Fruit fly (Drosophila melanogaster): ENCODE measurements around the gene PTPMT1.

PTPMT1 gene

DNA sequence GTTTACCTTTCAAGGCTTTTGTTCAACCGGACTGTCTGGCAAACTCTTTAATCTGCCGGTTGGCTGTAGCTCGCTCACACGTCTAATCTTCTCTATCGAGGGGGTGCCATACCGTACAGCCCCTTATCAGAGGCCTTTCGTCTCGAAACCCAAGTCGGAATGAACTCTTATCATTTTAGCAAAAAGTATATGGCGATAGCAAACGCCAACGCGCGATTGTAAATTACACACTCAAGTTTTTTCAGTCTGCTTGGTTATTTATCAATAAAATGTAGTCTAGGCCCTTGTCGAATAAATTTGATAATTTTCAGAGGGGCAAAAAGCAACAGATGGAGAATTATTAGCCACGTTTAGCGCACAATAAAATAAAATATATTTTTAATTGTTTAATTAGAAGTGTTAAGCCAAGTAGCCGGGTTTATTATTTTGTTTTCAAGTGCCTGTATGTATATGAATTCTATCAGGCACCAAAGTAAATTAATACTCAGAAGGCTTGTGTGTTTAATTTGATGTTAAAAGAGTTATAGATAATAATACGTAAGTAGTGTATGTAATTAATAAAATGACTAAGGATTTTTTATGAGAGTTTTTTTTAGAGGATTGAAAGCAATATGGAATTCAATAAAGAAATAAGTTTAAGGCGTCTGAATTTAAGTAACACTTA, 33.2 kb upstream of the PTPMT1 start (continued):
- TF ChIP-seq CG8388 (GFP tag; optimal IDR thresholded peaks at IDR 0.05) (no peak), CG8281 (tag; optimal IDR thresholded peaks at IDR 0.05) (no peak), HmgZ (tag; optimal IDR thresholded peaks at IDR 0.05) (peak; percentile 2), CG1024 (GFP tag; IDR thresholded peaks at IDR 0.05) (no peak), CG10543 (GFP tag; optimal IDR thresholded peaks at IDR 0.05) (peak; percentile 43), CG34376 (GFP tag; optimal IDR thresholded peaks at IDR 0.05) (peak; percentile 85), seq (GFP tag; IDR thresholded peaks at IDR 0.05) (no peak), sd (tag; optimal IDR thresholded peaks at IDR 0.05) (peak; percentile 74), row (GFP tag; IDR thresholded peaks at IDR 0.05) (0 out of 3 replicates have a peak, but pooled peaks have one; percentile 16), Vsx1 (GFP tag; optimal IDR thresholded peaks at IDR 0.05) (peak; percentile 30), CG15479 (GFP tag; optimal IDR thresholded peaks at IDR 0.05) (peak; percentile 28), sug (tag; optimal IDR thresholded peaks at IDR 0.05) (peak; percentile 97), exex (tag; optimal IDR thresholded peaks at IDR 0.05) (peak; percentile 99)

DNA sequence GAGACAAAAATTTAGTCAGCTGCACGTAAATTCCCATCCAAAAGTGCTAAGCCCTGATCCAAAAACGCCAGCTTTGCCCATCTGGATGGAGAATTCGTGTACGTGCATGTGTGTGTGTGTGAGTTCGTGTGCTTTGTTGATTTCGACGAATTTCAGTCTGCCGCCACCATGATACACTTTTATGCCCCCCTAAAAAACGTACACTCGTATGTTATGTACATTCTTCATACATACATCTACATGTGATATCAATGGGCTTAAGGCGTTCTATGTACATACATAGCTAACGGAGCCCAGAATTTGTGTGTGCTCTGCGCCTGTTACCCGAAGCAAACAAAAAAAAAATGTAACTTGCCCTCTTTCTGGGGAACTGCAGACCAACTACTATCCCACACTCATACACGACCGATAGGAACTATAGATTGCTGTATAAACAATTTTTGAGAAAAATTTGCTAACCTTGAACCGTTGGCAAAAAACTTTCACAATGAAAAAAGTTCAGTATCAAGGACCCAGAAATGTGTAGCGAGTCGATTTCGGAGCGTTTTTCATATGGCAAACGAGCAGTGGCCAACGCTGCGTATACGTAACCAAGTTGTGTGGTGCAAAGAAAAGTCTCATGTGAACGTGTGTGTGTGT, 32.3 kb upstream of the PTPMT1 start:
- TF ChIP-seq Adf1 (GFP tag; IDR thresholded peaks at IDR 0.05) (peak; percentile 17; the same call in 1 of the 2 replicates), CG17612 (GFP tag; IDR thresholded peaks at IDR 0.05) (0 out of 2 replicates have a peak, but pooled peaks have one; percentile 7), CG5180 (GFP tag; optimal IDR thresholded peaks at IDR 0.05) (peak; percentile 36), kni (GFP tag; optimal IDR thresholded peaks at IDR 0.05) (peak; percentile 49), dimm (GFP tag; IDR thresholded peaks at IDR 0.05) (no peak), Usf (GFP tag; optimal IDR thresholded peaks at IDR 0.05) (no peak), CG15696 (tag; optimal IDR thresholded peaks at IDR 0.05) (no peak), ci (GFP tag; IDR thresholded peaks at IDR 0.05) (peak; percentile 50; the same call in 2 of the 3 replicates), wek (GFP tag; optimal IDR thresholded peaks at IDR 0.05) (peak; percentile 30), Six4 (GFP tag; optimal IDR thresholded peaks at IDR 0.05) (no peak), fd64A (GFP tag; optimal IDR thresholded peaks at IDR 0.05) (peak; percentile 42), CG3163 (GFP tag; optimal IDR thresholded peaks at IDR 0.05) (no peak), Fer3 (tag; optimal IDR thresholded peaks at IDR 0.05) (peak; percentile 30), nau (GFP tag; optimal IDR thresholded peaks at IDR 0.05) (peak; percentile 40), zf30C (GFP tag; optimal IDR thresholded peaks at IDR 0.05) (no peak), Max (GFP tag; optimal IDR thresholded peaks at IDR 0.05) (no peak), dati (GFP tag; IDR thresholded peaks at IDR 0.05) (no peak), salm (tag; optimal IDR thresholded peaks at IDR 0.05) (peak; percentile 28), Med (GFP tag) (peak; percentile 72), corto (GFP tag; optimal IDR thresholded peaks at IDR 0.05) (no peak), eve (GFP tag; optimal IDR thresholded peaks at IDR 0.05) (no peak), Nf-YB (GFP tag; optimal IDR thresholded peaks at IDR 0.05) (no peak), CG2120 (GFP tag; optimal IDR thresholded peaks at IDR 0.05) (peak; percentile 33), Dek (tag; optimal IDR thresholded peaks at IDR 0.05) (peak; percentile 2), CG2712 (tag; optimal IDR thresholded peaks at IDR 0.05) (no peak), CG13296 (GFP tag; optimal IDR thresholded peaks at IDR 0.05) (peak; percentile 61), HmgZ (tag; optimal IDR thresholded peaks at IDR 0.05) (peak; percentile 68), CG10462 (GFP tag; optimal IDR thresholded peaks at IDR 0.05) (no peak), rib (GFP tag; IDR thresholded peaks at IDR 0.05) (peak; percentile 67; the same call in 1 of the 2 replicates), gsb (GFP tag; IDR thresholded peaks at IDR 0.05) (no peak), Sry-β (GFP tag; optimal IDR thresholded peaks at IDR 0.05) (no peak), CG4328 (GFP tag; optimal IDR thresholded peaks at IDR 0.05) (peak; percentile 34), sc (optimal IDR thresholded peaks at IDR 0.05) (no peak), sc (GFP tag; optimal IDR thresholded peaks at IDR 0.05) (peak; percentile 1), CG5245 (GFP tag; optimal IDR thresholded peaks at IDR 0.05) (no peak), CG32767 (GFP tag; IDR thresholded peaks at IDR 0.05) (0 out of 2 replicates have a peak, but pooled peaks have one; percentile 14)
